Worm (Caenorhabditis elegans) whole organism, early embryonic: ENCODE data around the gene W01B6.3.

Experiments
- B0310.2 ChIP-seq: sonication (generic microtip); optimal IDR thresholded peaks from 2 replicates; lab custom pipeline; 2016; ENCODE audit warnings: mild to moderate bottlenecking, missing genetic modification characterization, missing compliant biosample characterization
- F13C5.2 ChIP-seq: sonication (generic microtip); optimal IDR thresholded peaks from 2 replicates; lab custom pipeline; 2017; ENCODE audit warnings: mild to moderate bottlenecking, missing genetic modification characterization, inconsistent platforms, missing compliant biosample characterization
- aly-1 ChIP-seq: sonication (generic microtip); optimal IDR thresholded peaks from 2 replicates; lab custom pipeline; 2016; ENCODE audit warnings: missing genetic modification characterization, missing compliant biosample characterization
- ama-1 ChIP-seq: fragments of 150-350 bp; optimal IDR thresholded peaks from 2 replicates; lab custom pipeline; 2014
- ceh-13 ChIP-seq: fragments of 200-800 bp; sonication (Bioruptor generic); optimal IDR thresholded peaks from 2 replicates; lab custom pipeline; 2018; ENCODE audit warnings: mild to moderate bottlenecking, missing genetic modification characterization, missing compliant biosample characterization
- ceh-36 ChIP-seq: sonication (generic microtip); optimal IDR thresholded peaks from 2 replicates; lab custom pipeline; 2016; ENCODE audit warnings: missing genetic modification characterization, inconsistent platforms, missing compliant biosample characterization
- ets-7 ChIP-seq: sonication (generic microtip); optimal IDR thresholded peaks from 2 replicates; lab custom pipeline; 2016; ENCODE audit warnings: missing genotype, missing genetic modification characterization, missing compliant biosample characterization
- flt-1 ChIP-seq: fragments of 200-800 bp; sonication (Bioruptor generic); IDR thresholded peaks from 2 replicates; pipeline ENCODE4 v1.3.6; 2022; ENCODE audit warnings: missing genetic modification characterization, missing compliant biosample characterization
- hmbx-1 ChIP-seq: sonication (generic microtip); optimal IDR thresholded peaks from 2 replicates; lab custom pipeline; 2016; ENCODE audit warnings: mild to moderate bottlenecking, missing genetic modification characterization, missing compliant biosample characterization
- hmg-4 ChIP-seq: fragments of 200-800 bp; sonication (Bioruptor generic); optimal IDR thresholded peaks from 2 replicates; lab custom pipeline; 2018; ENCODE audit warnings: mild to moderate bottlenecking, missing genetic modification characterization, missing compliant biosample characterization
- hnd-1 ChIP-seq: sonication (generic microtip); optimal IDR thresholded peaks from 2 replicates; lab custom pipeline; 2016; ENCODE audit warnings: missing genetic modification characterization, missing compliant biosample characterization
- pes-1 ChIP-seq: fragments of 200-800 bp; sonication (Bioruptor generic); IDR thresholded peaks from 2 replicates; pipeline ENCODE4 v1.3.6; 2022; ENCODE audit warnings: missing genetic modification reagents, missing genetic modification characterization, missing compliant biosample characterization
- scrt-1 ChIP-seq: fragments of 200-800 bp; sonication (Bioruptor generic); IDR thresholded peaks from 2 replicates; pipeline ENCODE4 v1.3.6; 2022; ENCODE audit warnings: missing genetic modification characterization, missing compliant biosample characterization
- sea-1 ChIP-seq: fragments of 200-800 bp; sonication (Bioruptor generic); conservative IDR thresholded peaks from 2 replicates; pipeline ENCODE4 v1.3.6; 2022; ENCODE audit warnings: missing genetic modification characterization, missing compliant biosample characterization
- tbx-11 ChIP-seq: fragments of 200-800 bp; sonication (Bioruptor generic); IDR thresholded peaks from 2 replicates; pipeline ENCODE4 v1.3.6; 2022; ENCODE audit warnings: missing genetic modification characterization, missing compliant biosample characterization
- tbx-37 ChIP-seq: fragments of 200-800 bp; sonication (Bioruptor generic); conservative IDR thresholded peaks from 2 replicates; pipeline ENCODE4 v1.3.6; 2022; ENCODE audit warnings: missing genetic modification reagents, missing genetic modification characterization, missing compliant biosample characterization
- tra-4 ChIP-seq: sonication (generic microtip); optimal IDR thresholded peaks from 2 replicates; lab custom pipeline; 2017; ENCODE audit warnings: missing genetic modification characterization, missing compliant biosample characterization

Gene W01B6.3

ce11 chrIV:10066456-10066855 lies 6.0 kb downstream of the W01B6.3 start:
- TF ChIP-seq ceh-36 (tag; lab: Kevin White, UChicago) = no peak
- TF ChIP-seq hnd-1 (tag; lab: Kevin White, UChicago) = no peak
- no peak for TF ChIP-seq B0310.2
- no peak for TF ChIP-seq hmbx-1 (tag; lab: Kevin White, UChicago)
- no peak for TF ChIP-seq tra-4 (tag; lab: Kevin White, UChicago)
- TF ChIP-seq ama-1 = no peak
- no peak for TF ChIP-seq tbx-11 (GFP tag; lab: Robert Waterston, UW)
- no peak for TF ChIP-seq F13C5.2
- TF ChIP-seq hmg-4 (GFP tag; lab: Kevin White, UChicago) = no peak
- no peak for TF ChIP-seq aly-1 (tag; lab: Kevin White, UChicago)
- TF ChIP-seq scrt-1 (GFP tag; lab: Robert Waterston, UW) = no peak
- no peak for TF ChIP-seq flt-1 (GFP tag; lab: Robert Waterston, UW)
- TF ChIP-seq pes-1 (GFP tag; lab: Robert Waterston, UW) = no peak
- no peak for TF ChIP-seq ets-7 (tag; lab: Kevin White, UChicago)
- no peak for TF ChIP-seq sea-1 (GFP tag; lab: Robert Waterston, UW)
- no peak for TF ChIP-seq tbx-37
- no peak for TF ChIP-seq ceh-13 (GFP tag; lab: Kevin White, UChicago)

DNA sequence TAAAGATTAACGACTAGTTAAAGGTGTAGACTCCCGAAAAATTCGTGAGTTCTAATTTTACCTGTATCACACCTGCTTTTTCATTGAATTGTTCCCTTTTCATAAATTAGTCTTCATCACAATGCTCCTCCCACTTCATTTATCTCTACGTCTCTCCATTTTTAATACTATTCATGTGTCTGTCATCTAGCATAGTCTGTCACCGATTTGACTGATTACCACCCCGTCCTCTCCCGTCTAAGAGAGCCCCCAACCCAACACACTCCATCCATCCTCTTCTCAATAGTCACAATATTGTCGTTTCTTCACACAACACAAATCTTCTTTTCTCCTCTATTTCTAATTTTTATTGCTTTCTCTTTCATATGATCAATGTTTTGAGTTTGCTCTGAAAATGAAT lies 7.3 kb downstream of the W01B6.3 start:
- no peak for TF ChIP-seq ceh-36 (tag; lab: Kevin White, UChicago)
- TF ChIP-seq ama-1 = no peak
- no peak for TF ChIP-seq tbx-37
- TF ChIP-seq sea-1 (GFP tag; lab: Robert Waterston, UW) = no peak
- TF ChIP-seq hmbx-1 (tag; lab: Kevin White, UChicago) = no peak
- TF ChIP-seq aly-1 (tag; lab: Kevin White, UChicago) = no peak
- no peak for TF ChIP-seq ets-7 (tag; lab: Kevin White, UChicago)
- no peak for TF ChIP-seq ceh-13 (GFP tag; lab: Kevin White, UChicago)

- no peak for TF ChIP-seq tbx-37
- no peak for TF ChIP-seq hmg-4 (GFP tag; lab: Kevin White, UChicago)
- no peak for TF ChIP-seq tbx-11 (GFP tag; lab: Robert Waterston, UW)
- TF ChIP-seq flt-1 (GFP tag; lab: Robert Waterston, UW) = no peak
- TF ChIP-seq ceh-36 (tag; lab: Kevin White, UChicago) = no peak
- TF ChIP-seq scrt-1 (GFP tag; lab: Robert Waterston, UW) = no peak
- no peak for TF ChIP-seq aly-1 (tag; lab: Kevin White, UChicago)
Observed at ce11 chrIV:10063941-10064340, 8.5 kb downstream of the W01B6.3 start.

ce11 chrIV:10062728-10063127 lies 9.7 kb downstream of the W01B6.3 start, which contains the start of gene ipla-7:
Gene ipla-7, minus strand, starts transcription at chrIV:10062849.
- no peak for TF ChIP-seq B0310.2
- TF ChIP-seq tra-4 (tag; lab: Kevin White, UChicago) = no peak
- TF ChIP-seq ama-1 = no peak
- TF ChIP-seq ceh-36 (tag; lab: Kevin White, UChicago) = no peak
- TF ChIP-seq hmg-4 (GFP tag; lab: Kevin White, UChicago) = no peak
- no peak for TF ChIP-seq pes-1 (GFP tag; lab: Robert Waterston, UW)
- TF ChIP-seq scrt-1 (GFP tag; lab: Robert Waterston, UW) = no peak
- no peak for TF ChIP-seq tbx-37
- no peak for TF ChIP-seq sea-1 (GFP tag; lab: Robert Waterston, UW)
- TF ChIP-seq F13C5.2 = no peak
- no peak for TF ChIP-seq hnd-1 (tag; lab: Kevin White, UChicago)
- no peak for TF ChIP-seq flt-1 (GFP tag; lab: Robert Waterston, UW)
- TF ChIP-seq aly-1 (tag; lab: Kevin White, UChicago) = no peak
- no peak for TF ChIP-seq hmbx-1 (tag; lab: Kevin White, UChicago)
- no peak for TF ChIP-seq ets-7 (tag; lab: Kevin White, UChicago)
- no peak for TF ChIP-seq ceh-13 (GFP tag; lab: Kevin White, UChicago)
- no peak for TF ChIP-seq tbx-11 (GFP tag; lab: Robert Waterston, UW)

- no peak for TF ChIP-seq ceh-13 (GFP tag; lab: Kevin White, UChicago)
- no peak for TF ChIP-seq F13C5.2
- no peak for TF ChIP-seq hmbx-1 (tag; lab: Kevin White, UChicago)
- no peak for TF ChIP-seq sea-1 (GFP tag; lab: Robert Waterston, UW)
Observed at ce11 chrIV:10060795-10061194, 11.6 kb downstream of the W01B6.3 start.

DNA sequence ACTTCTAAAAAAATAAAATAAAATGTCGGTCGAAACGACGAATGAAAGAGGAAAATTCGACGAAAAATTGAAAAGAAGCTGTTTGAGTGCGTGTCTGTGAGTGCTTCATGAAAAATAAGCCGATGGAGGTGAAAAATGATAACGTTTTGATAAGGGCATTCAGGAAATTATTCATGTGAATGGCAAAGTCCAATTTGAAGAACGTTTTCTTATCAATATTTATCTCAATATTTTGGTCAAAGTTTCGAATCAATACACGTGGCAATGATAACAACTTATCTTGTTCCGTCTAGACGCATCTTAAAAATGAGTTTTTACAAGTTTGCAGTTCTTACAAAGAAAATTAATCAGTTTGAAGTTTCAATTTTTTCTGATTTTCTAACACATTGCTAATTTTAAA lies 13.3 kb downstream of the W01B6.3 start:
- TF ChIP-seq pes-1 (GFP tag; lab: Robert Waterston, UW) (no peak), aly-1 (tag; lab: Kevin White, UChicago) (no peak), ama-1 (no peak), ceh-13 (GFP tag; lab: Kevin White, UChicago) (no peak), flt-1 (GFP tag; lab: Robert Waterston, UW) (no peak), hmbx-1 (tag; lab: Kevin White, UChicago) (no peak), F13C5.2 (no peak), hmg-4 (GFP tag; lab: Kevin White, UChicago) (no peak), tra-4 (tag; lab: Kevin White, UChicago) (no peak), scrt-1 (GFP tag; lab: Robert Waterston, UW) (no peak), ets-7 (tag; lab: Kevin White, UChicago) (no peak), ceh-36 (tag; lab: Kevin White, UChicago) (no peak), tbx-11 (GFP tag; lab: Robert Waterston, UW) (no peak), B0310.2 (no peak), hnd-1 (tag; lab: Kevin White, UChicago) (no peak)

DNA sequence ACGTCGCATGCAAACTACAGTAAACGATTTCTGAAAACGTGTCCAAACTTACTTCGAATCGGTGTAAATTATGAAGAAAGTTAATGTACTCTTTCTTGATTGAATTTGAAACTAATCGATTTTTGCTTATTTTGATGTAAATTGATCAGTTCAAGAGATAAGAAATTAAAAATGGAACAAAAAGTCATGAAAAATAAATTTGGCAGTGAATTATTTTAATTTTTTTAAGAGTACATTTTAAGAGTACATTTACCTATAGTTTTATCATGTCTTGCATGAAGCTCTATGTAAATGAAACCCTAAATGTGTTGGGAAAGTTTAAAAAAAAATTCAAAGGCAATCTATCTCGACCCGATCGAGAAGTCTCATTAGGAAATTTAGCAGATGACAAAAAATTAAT lies 16.3 kb downstream of the W01B6.3 start, which contains the start of gene T04B2.7:
Gene T04B2.7 (minus strand): TSS at position 101 of the 400 bp plus-strand sequence.
- TF ChIP-seq aly-1 (tag; lab: Kevin White, UChicago) (no peak), tbx-37 (no peak), sea-1 (GFP tag; lab: Robert Waterston, UW) (no peak), scrt-1 (GFP tag; lab: Robert Waterston, UW) (no peak), ama-1 (no peak), pes-1 (GFP tag; lab: Robert Waterston, UW) (no peak), hmbx-1 (tag; lab: Kevin White, UChicago) (no peak), B0310.2 (no peak), hnd-1 (tag; lab: Kevin White, UChicago) (no peak), ets-7 (tag; lab: Kevin White, UChicago) (no peak), tbx-11 (GFP tag; lab: Robert Waterston, UW) (no peak), flt-1 (GFP tag; lab: Robert Waterston, UW) (no peak), ceh-13 (GFP tag; lab: Kevin White, UChicago) (no peak), F13C5.2 (no peak), ceh-36 (tag; lab: Kevin White, UChicago) (no peak), tra-4 (tag; lab: Kevin White, UChicago) (no peak), hmg-4 (GFP tag; lab: Kevin White, UChicago) (no peak)
